Fruit fly (Drosophila melanogaster): ENCODE results near the gene CG12661.

- TF ChIP-seq EcR (GFP tag; optimal IDR thresholded peaks at IDR 0.05) (no peak), CG8301 (tag; optimal IDR thresholded peaks at IDR 0.05) (no peak), Snoo (tag; optimal IDR thresholded peaks at IDR 0.05) (no peak)
Measured at dm6 chrX:8923587-8923986, at the start of gene CG12661, which contains the start of gene CG43255.
